Fruit fly (Drosophila melanogaster): ENCODE results near the gene spri.

spri gene

dm6 chrX:10601479-10601921 is 16.3 kb upstream of the spri start (continued):
- no peak for TF ChIP-seq gsb (GFP tag; IDR thresholded peaks at IDR 0.05)
- peak in 1 of 2 experiments; percentile 23 for TF ChIP-seq Hr51 (GFP tag; optimal IDR thresholded peaks at IDR 0.05)
- no peak for TF ChIP-seq grn (GFP tag; optimal IDR thresholded peaks at IDR 0.05)
- no peak for TF ChIP-seq Hey (tag; optimal IDR thresholded peaks at IDR 0.05)
- no peak for TF ChIP-seq prd (optimal IDR thresholded peaks at IDR 0.05)
- TF ChIP-seq prd (GFP tag; IDR thresholded peaks at IDR 0.05) = peak; percentile 73; the same call in 2 of the 3 replicates
- TF ChIP-seq Mad (GFP tag; optimal IDR thresholded peaks at IDR 0.05) = no peak
- TF ChIP-seq lov (optimal IDR thresholded peaks at IDR 0.05) = no peak
- no peak for TF ChIP-seq lov (GFP tag; IDR thresholded peaks at IDR 0.05)
- no peak for TF ChIP-seq mld (GFP tag; IDR thresholded peaks at IDR 0.05; ENCODE audit: partially characterized antibody)
- peak; percentile 47 for TF ChIP-seq phol (tag; optimal IDR thresholded peaks at IDR 0.05)
- peak; percentile 90 for TF ChIP-seq Med (GFP tag)
- TF ChIP-seq kay (GFP tag; optimal IDR thresholded peaks at IDR 0.05) = no peak
- TF ChIP-seq ems (GFP tag; optimal IDR thresholded peaks at IDR 0.05) = no peak
- TF ChIP-seq CG8359 (GFP tag; optimal IDR thresholded peaks at IDR 0.05; ENCODE audit: borderline replicate concordance) = no peak
- TF ChIP-seq gem (tag; optimal IDR thresholded peaks at IDR 0.05) = peak; percentile 65
- TF ChIP-seq pan (optimal IDR thresholded peaks at IDR 0.05) = no peak
- peak in 1 of 2 experiments; percentile 43 for TF ChIP-seq pan (GFP tag; optimal IDR thresholded peaks at IDR 0.05 in 1 of 2, IDR thresholded peaks at IDR 0.05 in 1 of 2)
- TF ChIP-seq hkb (optimal IDR thresholded peaks at IDR 0.05) = no peak
- TF ChIP-seq hkb (GFP tag; IDR thresholded peaks at IDR 0.05) = no peak
- no peak for TF ChIP-seq tna (GFP tag; IDR thresholded peaks at IDR 0.05; ENCODE audit: partially characterized antibody)
- TF ChIP-seq pb (GFP tag; optimal IDR thresholded peaks at IDR 0.05) = no peak
- TF ChIP-seq NC2α (GFP tag; optimal IDR thresholded peaks at IDR 0.05) = no peak
- TF ChIP-seq CG9932 (GFP tag; IDR thresholded peaks at IDR 0.05) = peak; percentile 76
- TF ChIP-seq ATbp (GFP tag; optimal IDR thresholded peaks at IDR 0.05) = no peak
- TF ChIP-seq CG42726 (GFP tag; IDR thresholded peaks at IDR 0.05; ENCODE audit: partially characterized antibody) = no peak
- TF ChIP-seq CG8281 (tag; optimal IDR thresholded peaks at IDR 0.05) = no peak
- no peak for TF ChIP-seq ewg (GFP tag; optimal IDR thresholded peaks at IDR 0.05)
- TF ChIP-seq Six4 (GFP tag; optimal IDR thresholded peaks at IDR 0.05) = peak; percentile 33
- TF ChIP-seq CG17385 (GFP tag; optimal IDR thresholded peaks at IDR 0.05) = peak; percentile 44
- no peak for TF ChIP-seq exex (tag; optimal IDR thresholded peaks at IDR 0.05)
- no peak for TF ChIP-seq CG4282 (GFP tag; optimal IDR thresholded peaks at IDR 0.05)
- peak; percentile 7 for TF ChIP-seq CG30431 (GFP tag; optimal IDR thresholded peaks at IDR 0.05)
- TF ChIP-seq yki (optimal IDR thresholded peaks at IDR 0.05) = no peak
- 0 out of 2 replicates have a peak, but pooled peaks have one; percentile 9 for TF ChIP-seq Atf6 (GFP tag; IDR thresholded peaks at IDR 0.05)
- TF ChIP-seq nerfin-1 (tag; optimal IDR thresholded peaks at IDR 0.05) = no peak
- peak; percentile 61 for TF ChIP-seq CoRest (tag; optimal IDR thresholded peaks at IDR 0.05)
- TF ChIP-seq CG15011 (GFP tag; optimal IDR thresholded peaks at IDR 0.05) = no peak
- TF ChIP-seq CG9797 (GFP tag; optimal IDR thresholded peaks at IDR 0.05) = no peak
- no peak for TF ChIP-seq CG15073 (GFP tag; optimal IDR thresholded peaks at IDR 0.05)
- no peak for TF ChIP-seq en (GFP tag; optimal IDR thresholded peaks at IDR 0.05)
- TF ChIP-seq CG3407 (GFP tag; optimal IDR thresholded peaks at IDR 0.05) = no peak
- TF ChIP-seq Dref (GFP tag; IDR thresholded peaks at IDR 0.05) = peak; percentile 55
- TF ChIP-seq tap (tag; optimal IDR thresholded peaks at IDR 0.05) = no peak
- no peak for TF ChIP-seq scrt (GFP tag; optimal IDR thresholded peaks at IDR 0.05)
- 0 out of 2 replicates have a peak, but pooled peaks have one; percentile 38 for TF ChIP-seq Scr (GFP tag; IDR thresholded peaks at IDR 0.05; ENCODE audit: partially characterized antibody)
- no peak for TF ChIP-seq btn (GFP tag; optimal IDR thresholded peaks at IDR 0.05)
- peak; percentile 75 for TF ChIP-seq Jarid2 (GFP tag; optimal IDR thresholded peaks at IDR 0.05)
- peak; percentile 73 for TF ChIP-seq Rfx (GFP tag; IDR thresholded peaks at IDR 0.05)
- no peak for TF ChIP-seq CG1603 (tag; optimal IDR thresholded peaks at IDR 0.05)
- no peak for TF ChIP-seq CG18476 (GFP tag; optimal IDR thresholded peaks at IDR 0.05)
- TF ChIP-seq Oli (tag; optimal IDR thresholded peaks at IDR 0.05) = peak; percentile 30

Measured in whole organism, embryonic.